Worm (Caenorhabditis elegans): ENCODE data around the gene egl-5.

ce11 chrIII:7866189-7866588, 52.0 kb downstream of the egl-5 start, which contains the start of gene cup-4:
- no peak for TF ChIP-seq him-1 (tag; optimal IDR thresholded peaks at IDR 0.05)
- TF ChIP-seq W03F9.2 (tag; optimal IDR thresholded peaks at IDR 0.05), result no peak

Data from whole organism, L4/young adult.